Worm (Caenorhabditis elegans) whole organism, late embryonic: Measurements from ENCODE around the gene idpp-13.

Source experiments
- C08G9.2 ChIP-seq: sonication (generic microtip); optimal IDR thresholded peaks from 2 replicates; lab custom pipeline; 2016; ENCODE audit warnings: mild to moderate bottlenecking, missing genetic modification characterization, moderate library complexity, missing compliant biosample characterization
- C38D4.7 ChIP-seq: fragments of 200-800 bp; sonication (Bioruptor generic); optimal IDR thresholded peaks from 2 replicates; lab custom pipeline; 2018; ENCODE audit warnings: mild to moderate bottlenecking, missing genetic modification characterization, moderate library complexity, missing compliant biosample characterization
- F13H6.1 ChIP-seq: sonication (generic microtip); optimal IDR thresholded peaks from 2 replicates; lab custom pipeline; 2016; ENCODE audit warnings: missing genetic modification characterization, missing compliant biosample characterization
- K02D7.2 ChIP-seq: sonication (generic microtip); optimal IDR thresholded peaks from 2 replicates; lab custom pipeline; 2017; ENCODE audit warnings: mild to moderate bottlenecking, missing genetic modification characterization, missing compliant biosample characterization
- K09A11.1 ChIP-seq: sonication (generic microtip); optimal IDR thresholded peaks from 2 replicates; lab custom pipeline; 2017; ENCODE audit warnings: antibody characterized with exemption, mild to moderate bottlenecking, missing genetic modification characterization, missing compliant biosample characterization; ENCODE audit not compliant: insufficient read depth
- T23F11.4 ChIP-seq: fragments of 200-800 bp; sonication (Bioruptor generic); optimal IDR thresholded peaks from 2 replicates; lab custom pipeline; 2018; ENCODE audit warnings: mild to moderate bottlenecking, missing genetic modification characterization, missing compliant biosample characterization
- Y22D7AL.16 ChIP-seq: sonication (generic microtip); optimal IDR thresholded peaks from 2 replicates; lab custom pipeline; 2016; ENCODE audit warnings: missing genetic modification characterization, missing compliant biosample characterization
- ahr-1 ChIP-seq: sonication (generic microtip); optimal IDR thresholded peaks from 2 replicates; lab custom pipeline; 2016; ENCODE audit warnings: missing genetic modification characterization, missing compliant biosample characterization
- ama-1 ChIP-seq: fragments of 150-350 bp; optimal IDR thresholded peaks from 2 replicates; lab custom pipeline; 2014
- ceh-14 ChIP-seq: sonication (generic microtip); optimal IDR thresholded peaks from 2 replicates; lab custom pipeline; 2016; ENCODE audit warnings: missing genotype, missing genetic modification characterization, missing compliant biosample characterization
- ceh-19 ChIP-seq: fragments of 200-800 bp; sonication (Bioruptor generic); optimal IDR thresholded peaks from 2 replicates; lab custom pipeline; 2018; ENCODE audit warnings: mild to moderate bottlenecking, missing genetic modification characterization, missing compliant biosample characterization
- ceh-22 ChIP-seq: sonication (generic microtip); optimal IDR thresholded peaks from 2 replicates; lab custom pipeline; 2017; ENCODE audit warnings: missing biosample characterization, missing genetic modification characterization
- ceh-30 ChIP-seq: fragments of 150-350 bp; optimal IDR thresholded peaks from 2 replicates; lab custom pipeline; 2014; ENCODE audit warnings: missing biosample characterization, missing genetic modification characterization
- ceh-31 ChIP-seq: sonication (generic microtip); optimal IDR thresholded peaks from 2 replicates; lab custom pipeline; 2016; ENCODE audit warnings: missing genetic modification characterization, missing compliant biosample characterization
- ceh-34 ChIP-seq: sonication (generic microtip); optimal IDR thresholded peaks from 2 replicates; lab custom pipeline; 2016; ENCODE audit warnings: mild to moderate bottlenecking, missing genetic modification characterization, missing compliant biosample characterization
- ceh-45 ChIP-seq: fragments of 200-800 bp; sonication (Bioruptor generic); IDR thresholded peaks from 2 replicates; pipeline ENCODE4 v1.3.6; 2022; ENCODE audit warnings: missing genetic modification reagents, missing genetic modification characterization, missing compliant biosample characterization
- ceh-48 ChIP-seq: sonication (generic microtip); optimal IDR thresholded peaks from 2 replicates; lab custom pipeline; 2016; ENCODE audit warnings: missing genetic modification characterization, inconsistent platforms, missing compliant biosample characterization
- ceh-9 ChIP-seq: sonication (generic microtip); optimal IDR thresholded peaks from 2 replicates; lab custom pipeline; 2016; ENCODE audit warnings: mild to moderate bottlenecking, missing genetic modification characterization, inconsistent platforms, missing compliant biosample characterization
- dmd-4 ChIP-seq: sonication (generic microtip); optimal IDR thresholded peaks from 2 replicates; lab custom pipeline; 2016; ENCODE audit warnings: borderline replicate concordance, missing genetic modification characterization, missing compliant biosample characterization
- dve-1 ChIP-seq: sonication (generic microtip); optimal IDR thresholded peaks from 2 replicates; lab custom pipeline; 2017; ENCODE audit warnings: antibody characterized with exemption, mild to moderate bottlenecking, missing genetic modification characterization, missing compliant biosample characterization
- elt-2 ChIP-seq: sonication (generic microtip); optimal IDR thresholded peaks from 2 replicates; lab custom pipeline; 2016; ENCODE audit warnings: missing genetic modification reagents, missing genetic modification characterization, missing compliant biosample characterization
- elt-4 ChIP-seq: sonication (generic microtip); optimal IDR thresholded peaks from 2 replicates; lab custom pipeline; 2016; ENCODE audit warnings: missing genetic modification characterization, missing compliant biosample characterization
- ets-4 ChIP-seq: sonication (generic microtip); optimal IDR thresholded peaks from 2 replicates; lab custom pipeline; 2016; ENCODE audit warnings: missing genetic modification characterization, missing compliant biosample characterization
- eyg-1 ChIP-seq: sonication (generic microtip); optimal IDR thresholded peaks from 2 replicates; lab custom pipeline; 2016; ENCODE audit warnings: missing genotype, missing genetic modification characterization, missing compliant biosample characterization
- fax-1 ChIP-seq: sonication (generic microtip); optimal IDR thresholded peaks from 2 replicates; lab custom pipeline; 2016; ENCODE audit warnings: missing genotype, missing genetic modification characterization, missing compliant biosample characterization
- fkh-10 ChIP-seq: fragments of 150-350 bp; optimal IDR thresholded peaks from 2 replicates; lab custom pipeline; 2014; ENCODE audit warnings: missing biosample characterization, missing genetic modification reagents, missing genetic modification characterization
- fkh-6 ChIP-seq: sonication (generic microtip); optimal IDR thresholded peaks from 2 replicates; lab custom pipeline; 2016; ENCODE audit warnings: missing genetic modification characterization, missing compliant biosample characterization
- gmeb-2 ChIP-seq: sonication (generic microtip); optimal IDR thresholded peaks from 2 replicates; lab custom pipeline; 2016; ENCODE audit warnings: missing genetic modification characterization, inconsistent platforms, missing compliant biosample characterization
- hlh-13 ChIP-seq: fragments of 200-800 bp; sonication (Bioruptor generic); optimal IDR thresholded peaks from 2 replicates; lab custom pipeline; 2018; ENCODE audit warnings: mild to moderate bottlenecking, missing genetic modification characterization, missing compliant biosample characterization
- hlh-15 ChIP-seq: sonication (generic microtip); optimal IDR thresholded peaks from 2 replicates; lab custom pipeline; 2016; ENCODE audit warnings: missing genetic modification characterization, missing compliant biosample characterization
- hlh-30 ChIP-seq: sonication (generic microtip); optimal IDR thresholded peaks from 2 replicates; lab custom pipeline; 2017; ENCODE audit warnings: antibody characterized with exemption, missing genetic modification characterization, missing compliant biosample characterization; ENCODE audit not compliant: insufficient read depth
- hlh-8 ChIP-seq: sonication (generic microtip); optimal IDR thresholded peaks from 2 replicates; lab custom pipeline; 2016; ENCODE audit warnings: missing genotype, missing genetic modification characterization, missing compliant biosample characterization
- lim-6 ChIP-seq: sonication (generic microtip); optimal IDR thresholded peaks from 2 replicates; lab custom pipeline; 2016; ENCODE audit warnings: missing genetic modification characterization, missing compliant biosample characterization
- lin-11 ChIP-seq: fragments of 200-800 bp; sonication (Bioruptor generic); optimal IDR thresholded peaks from 2 replicates; lab custom pipeline; 2018; ENCODE audit warnings: mild to moderate bottlenecking, missing genetic modification characterization, missing compliant biosample characterization
- mec-3 ChIP-seq: sonication (generic microtip); optimal IDR thresholded peaks from 2 replicates; lab custom pipeline; 2016; ENCODE audit warnings: borderline replicate concordance, missing genetic modification characterization, missing compliant biosample characterization
- nfya-1 ChIP-seq: sonication (generic microtip); optimal IDR thresholded peaks from 2 replicates; lab custom pipeline; 2017; ENCODE audit warnings: missing genetic modification characterization, mild to moderate bottlenecking, missing compliant biosample characterization, antibody characterized with exemption, moderate library complexity
- nhr-11 ChIP-seq: fragments of 150-350 bp; optimal IDR thresholded peaks from 2 replicates; lab custom pipeline; 2014; ENCODE audit warnings: missing biosample characterization, missing genetic modification characterization
- nhr-232 ChIP-seq: sonication (generic microtip); optimal IDR thresholded peaks from 2 replicates; lab custom pipeline; 2016; ENCODE audit warnings: missing genetic modification characterization, missing compliant biosample characterization
- npax-4 ChIP-seq: sonication (generic microtip); optimal IDR thresholded peaks from 2 replicates; lab custom pipeline; 2016; ENCODE audit warnings: missing genetic modification characterization, missing compliant biosample characterization
- odd-2 ChIP-seq: sonication (generic microtip); optimal IDR thresholded peaks from 2 replicates; lab custom pipeline; 2017; ENCODE audit warnings: antibody characterized with exemption, mild to moderate bottlenecking, missing genetic modification characterization, missing compliant biosample characterization
- pag-3 ChIP-seq: sonication (generic microtip); optimal IDR thresholded peaks from 2 replicates; lab custom pipeline; 2016; ENCODE audit warnings: missing compliant biosample characterization, missing genetic modification characterization, borderline replicate concordance
- pat-9 ChIP-seq: fragments of 200-800 bp; sonication (Bioruptor generic); optimal IDR thresholded peaks from 2 replicates; lab custom pipeline; 2018; ENCODE audit warnings: mild to moderate bottlenecking, missing genetic modification characterization, moderate library complexity, missing compliant biosample characterization
- pax-1 ChIP-seq: fragments of 150-350 bp; optimal IDR thresholded peaks from 2 replicates; lab custom pipeline; 2014; ENCODE audit warnings: missing biosample characterization, missing genetic modification characterization
- pqm-1 ChIP-seq: sonication (generic microtip); optimal IDR thresholded peaks from 2 replicates; lab custom pipeline; 2016; ENCODE audit warnings: missing genetic modification characterization, missing compliant biosample characterization
- pros-1 ChIP-seq: fragments of 150-350 bp; optimal IDR thresholded peaks from 2 replicates; lab custom pipeline; 2014; ENCODE audit warnings: missing biosample characterization, missing genetic modification reagents, missing genetic modification characterization
- ref-2 ChIP-seq: sonication (generic microtip); optimal IDR thresholded peaks from 2 replicates; lab custom pipeline; 2016; ENCODE audit warnings: missing genetic modification characterization, missing compliant biosample characterization
- sox-2 ChIP-seq: fragments of 200-800 bp; sonication (Bioruptor generic); IDR thresholded peaks from 2 replicates; pipeline ENCODE4 v1.3.6; 2022; ENCODE audit warnings: missing genetic modification reagents, missing genetic modification characterization, missing compliant biosample characterization
- sox-4 ChIP-seq: sonication (generic microtip); optimal IDR thresholded peaks from 2 replicates; lab custom pipeline; 2017; ENCODE audit warnings: mild to moderate bottlenecking, missing genetic modification characterization, inconsistent platforms, missing compliant biosample characterization
- syd-9 ChIP-seq: sonication (generic microtip); optimal IDR thresholded peaks from 2 replicates; lab custom pipeline; 2016; ENCODE audit warnings: mild to moderate bottlenecking, missing genetic modification characterization, moderate library complexity, missing compliant biosample characterization
- tbx-2 ChIP-seq: sonication (generic microtip); optimal IDR thresholded peaks from 2 replicates; lab custom pipeline; 2016; ENCODE audit warnings: missing genetic modification characterization, missing compliant biosample characterization
- unc-42 ChIP-seq: sonication (generic microtip); optimal IDR thresholded peaks from 2 replicates; lab custom pipeline; 2016; ENCODE audit warnings: missing genotype, missing genetic modification characterization, missing compliant biosample characterization
- unc-55 ChIP-seq: sonication (generic microtip); optimal IDR thresholded peaks from 2 replicates; lab custom pipeline; 2017; ENCODE audit warnings: missing biosample characterization, missing genetic modification reagents, missing genetic modification characterization
- unc-86 ChIP-seq: sonication (generic microtip); optimal IDR thresholded peaks from 2 replicates; lab custom pipeline; 2016; ENCODE audit warnings: missing genetic modification characterization, missing compliant biosample characterization
- zip-5 ChIP-seq: sonication (generic microtip); optimal IDR thresholded peaks from 2 replicates; lab custom pipeline; 2016; ENCODE audit warnings: missing genetic modification characterization, missing compliant biosample characterization

idpp-13 gene

DNA sequence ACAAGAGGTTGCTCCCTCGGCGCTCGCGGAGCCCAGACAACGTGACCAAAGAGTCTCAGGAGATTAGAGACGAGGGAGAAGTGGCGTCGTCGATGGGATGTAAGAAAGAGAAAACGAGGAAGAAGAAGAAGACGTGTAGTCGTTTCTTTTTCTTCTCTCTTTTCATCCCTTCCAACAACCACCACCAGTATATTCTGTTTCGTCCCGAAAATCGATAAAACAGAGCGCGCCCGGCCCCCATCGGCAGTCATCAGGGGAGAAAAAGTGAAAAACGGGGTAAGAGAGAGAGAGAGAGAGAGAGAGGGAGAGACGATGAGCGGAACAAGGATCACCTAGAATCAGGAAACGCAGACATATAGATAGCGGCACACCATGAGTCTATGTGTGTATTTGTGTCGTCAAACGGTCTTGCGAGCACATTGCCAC is 28.9 kb downstream of the idpp-13 start:
- TF ChIP-seq Y22D7AL.16 (tag; lab: Kevin White, UChicago) (no peak), unc-42 (peak; percentile 73), ceh-14 (tag; lab: Kevin White, UChicago) (peak; percentile 50), ceh-31 (tag; lab: Kevin White, UChicago) (peak; percentile 83), npax-4 (tag; lab: Kevin White, UChicago) (no peak), ceh-19 (peak; percentile 68), lim-6 (tag; lab: Kevin White, UChicago) (no peak), eyg-1 (tag; lab: Kevin White, UChicago) (peak; percentile 53), ceh-9 (tag; lab: Kevin White, UChicago) (no peak), F13H6.1 (peak; percentile 1), pat-9 (tag; lab: Kevin White, UChicago) (no peak), odd-2 (no peak), pag-3 (no peak), ceh-48 (tag; lab: Kevin White, UChicago) (peak; percentile 99), gmeb-2 (tag; lab: Kevin White, UChicago) (no peak), ahr-1 (tag; lab: Kevin White, UChicago) (no peak), hlh-13 (no peak), sox-4 (tag; lab: Kevin White, UChicago) (no peak), ama-1 (lab: Kevin White, UChicago) (no peak), unc-86 (tag; lab: Kevin White, UChicago) (peak; percentile 13), pqm-1 (tag; lab: Kevin White, UChicago) (no peak), T23F11.4 (no peak), ets-4 (no peak), pax-1 (tag; lab: Kevin White, UChicago) (no peak), C08G9.2 (tag; lab: Kevin White, UChicago) (no peak), hlh-8 (tag; lab: Kevin White, UChicago) (no peak), nhr-11 (tag; lab: Kevin White, UChicago) (no peak), fax-1 (tag; lab: Kevin White, UChicago) (no peak), tbx-2 (tag; lab: Kevin White, UChicago) (peak; percentile 76), lin-11 (tag; lab: Kevin White, UChicago) (no peak), ceh-34 (tag; lab: Kevin White, UChicago) (peak; percentile 40), K09A11.1 (peak; percentile 46), hlh-30 (tag; lab: Kevin White, UChicago) (peak; percentile 73), ceh-22 (tag; lab: Kevin White, UChicago) (no peak), K02D7.2 (tag; lab: Kevin White, UChicago) (no peak), nhr-232 (tag; lab: Kevin White, UChicago) (no peak), fkh-10 (GFP tag; lab: Kevin White, UChicago) (peak; percentile 44), mec-3 (tag; lab: Kevin White, UChicago) (no peak), nfya-1 (tag; lab: Kevin White, UChicago) (peak; percentile 71), unc-55 (GFP tag; lab: Kevin White, UChicago) (peak; percentile 55), elt-4 (tag; lab: Kevin White, UChicago) (no peak), syd-9 (tag; lab: Kevin White, UChicago) (peak; percentile 14), C38D4.7 (GFP tag; lab: Kevin White, UChicago) (no peak), dve-1 (tag; lab: Kevin White, UChicago) (peak; percentile 55), zip-5 (no peak), fkh-6 (tag; lab: Kevin White, UChicago) (no peak), sox-2 (no peak), ceh-45 (0 out of 2 replicates have a peak, but pooled peaks have one; percentile 19), ref-2 (tag; lab: Kevin White, UChicago) (peak; percentile 35), hlh-15 (tag; lab: Kevin White, UChicago) (no peak), dmd-4 (tag; lab: Kevin White, UChicago) (no peak), elt-2 (tag; lab: Kevin White, UChicago) (peak; percentile 52), ceh-30 (tag; lab: Kevin White, UChicago) (peak; percentile 22), pros-1 (tag; lab: Kevin White, UChicago) (peak; percentile 67)
